Fruit fly (Drosophila melanogaster) whole organism, embryonic: ENCODE measurements around the gene fend.

Experiments used
- BtbVII ChIP-seq: fragments of 200-800 bp; sonication (Bioruptor generic); optimal IDR thresholded peaks from 3 replicates; lab custom pipeline; 2017; ENCODE audit warnings: missing biosample characterization, mild to moderate bottlenecking, missing genetic modification characterization
- CG10431 ChIP-seq: fragments of 200-800 bp; sonication (Bioruptor generic); optimal IDR thresholded peaks from 3 replicates; lab custom pipeline; 2018; ENCODE audit warnings: missing biosample characterization, mild to moderate bottlenecking, missing genetic modification characterization
- CG10543 ChIP-seq: fragments of 200-800 bp; sonication (Bioruptor generic); optimal IDR thresholded peaks from 3 replicates; lab custom pipeline; 2017; ENCODE audit warnings: missing biosample characterization, mild to moderate bottlenecking, missing genetic modification characterization, moderate library complexity
- CG10654 ChIP-seq: fragments of 200-800 bp; sonication (Bioruptor generic); optimal IDR thresholded peaks from 2 replicates; lab custom pipeline; 2016; ENCODE audit warnings: missing biosample characterization, missing genetic modification characterization
- CG11398 ChIP-seq: fragments of 200-800 bp; sonication (Bioruptor generic); optimal IDR thresholded peaks from 2 replicates; lab custom pipeline; 2016; ENCODE audit warnings: missing biosample characterization, missing genetic modification characterization
- CG11695 ChIP-seq: fragments of 200-800 bp; sonication (Bioruptor generic); IDR thresholded peaks from 3 replicates; pipeline ENCODE4 v1.3.6; 2022; ENCODE audit warnings: missing biosample characterization, missing genetic modification characterization
- CG12104 ChIP-seq: fragments of 200-800 bp; sonication (Bioruptor generic); optimal IDR thresholded peaks from 3 replicates; lab custom pipeline; 2016; ENCODE audit warnings: missing biosample characterization, missing genetic modification characterization
- CG14667 ChIP-seq: fragments of 200-800 bp; sonication (Bioruptor generic); IDR thresholded peaks from 2 replicates; pipeline ENCODE4 v1.3.6; 2022; ENCODE audit warnings: missing biosample characterization, missing genetic modification characterization
- CG1603 ChIP-seq: fragments of 200-800 bp; sonication (Bioruptor generic); optimal IDR thresholded peaks from 2 replicates; lab custom pipeline; 2019; ENCODE audit warnings: missing biosample characterization, mild to moderate bottlenecking, missing genetic modification characterization, moderate library complexity
- CG18764 ChIP-seq: fragments of 200-800 bp; sonication (Bioruptor generic); optimal IDR thresholded peaks from 3 replicates; lab custom pipeline; 2016; ENCODE audit warnings: missing biosample characterization, missing genetic modification characterization
- CG31441 ChIP-seq: fragments of 200-800 bp; sonication (Bioruptor generic); IDR thresholded peaks from 2 replicates; pipeline ENCODE4 v1.3.6; 2022; ENCODE audit warnings: missing biosample characterization, missing genetic modification characterization
- CG3407 ChIP-seq: fragments of 200-800 bp; sonication (Bioruptor generic); optimal IDR thresholded peaks from 2 replicates; lab custom pipeline; 2018; ENCODE audit warnings: missing biosample characterization, mild to moderate bottlenecking, missing genetic modification characterization
- CG34422 ChIP-seq: fragments of 200-800 bp; sonication (Bioruptor generic); IDR thresholded peaks from 3 replicates; pipeline ENCODE4 v1.3.6; 2022; ENCODE audit warnings: missing biosample characterization, missing genetic modification characterization
- CG3726 ChIP-seq: fragments of 200-800 bp; sonication (Bioruptor generic); IDR thresholded peaks from 3 replicates; pipeline ENCODE4, ENCODE4 v1.3.6; 2022; ENCODE audit warnings: missing biosample characterization, missing genetic modification characterization
- CG4282 ChIP-seq: fragments of 200-800 bp; sonication (Bioruptor generic); optimal IDR thresholded peaks from 2 replicates; lab custom pipeline; 2016; ENCODE audit warnings: missing biosample characterization, missing genetic modification characterization
- CG4617 ChIP-seq: fragments of 200-800 bp; sonication (Bioruptor generic); optimal IDR thresholded peaks from 3 replicates; lab custom pipeline; 2016; ENCODE audit warnings: missing biosample characterization, missing genetic modification characterization, borderline replicate concordance
- CG7357 ChIP-seq: fragments of 200-800 bp; sonication (Bioruptor generic); IDR thresholded peaks from 3 replicates; pipeline ENCODE4 v1.3.6; 2022; ENCODE audit warnings: missing biosample characterization, missing genetic modification characterization
- CG8290 ChIP-seq, 3 experiments: fragments of 200-800 bp; sonication (Bioruptor generic); optimal IDR thresholded peaks; 2 replicates each; lab custom pipeline; 2016 to 2019; ENCODE audit warnings: missing biosample characterization in 3 of 3, missing genetic modification characterization in 3 of 3, mild to moderate bottlenecking in 2 of 3, moderate library complexity in 1 of 3
- Deaf1 ChIP-seq: fragments of 200-800 bp; optimal IDR thresholded peaks from 3 replicates; lab custom pipeline; 2019; ENCODE audit warnings: missing biosample characterization, mild to moderate bottlenecking, missing genetic modification characterization, moderate library complexity
- Dip2 ChIP-seq: fragments of 200-800 bp; sonication (Bioruptor generic); IDR thresholded peaks from 2 replicates; pipeline ENCODE4 v1.3.6; 2022; ENCODE audit warnings: missing biosample characterization, missing genetic modification characterization
- Hey ChIP-seq: fragments of 200-800 bp; sonication (Bioruptor generic); optimal IDR thresholded peaks from 3 replicates; lab custom pipeline; 2018; ENCODE audit warnings: missing biosample characterization, mild to moderate bottlenecking, missing genetic modification characterization
- MESR4 ChIP-seq: fragments of 200-800 bp; sonication (Bioruptor generic); optimal IDR thresholded peaks from 2 replicates; lab custom pipeline; 2018; ENCODE audit warnings: missing biosample characterization, mild to moderate bottlenecking, missing genetic modification characterization, moderate library complexity
- Mrtf ChIP-seq: fragments of 200-800 bp; sonication (Bioruptor generic); IDR thresholded peaks from 3 replicates; pipeline ENCODE4 v1.3.6; 2022; ENCODE audit warnings: missing biosample characterization, missing genetic modification characterization
- NC2β ChIP-seq: fragments of 200-800 bp; sonication (Bioruptor generic); optimal IDR thresholded peaks from 2 replicates; lab custom pipeline; 2016; ENCODE audit warnings: missing biosample characterization, missing genetic modification characterization
- NK7.1 ChIP-seq: fragments of 200-800 bp; sonication (Bioruptor generic); optimal IDR thresholded peaks from 3 replicates; lab custom pipeline; 2016; ENCODE audit warnings: missing biosample characterization, missing genetic modification characterization
- NfI ChIP-seq: fragments of 200-800 bp; sonication (Bioruptor generic); optimal IDR thresholded peaks from 3 replicates; lab custom pipeline; 2018; ENCODE audit warnings: missing biosample characterization, mild to moderate bottlenecking, missing genetic modification characterization, moderate library complexity
- Spps ChIP-seq: fragments of 200-800 bp; sonication (Bioruptor generic); optimal IDR thresholded peaks from 2 replicates; lab custom pipeline; 2018; ENCODE audit warnings: missing biosample characterization, mild to moderate bottlenecking, missing genetic modification characterization
- Sry-β ChIP-seq: fragments of 200-800 bp; sonication (Bioruptor generic); optimal IDR thresholded peaks from 2 replicates; lab custom pipeline; 2018; ENCODE audit warnings: missing biosample characterization, mild to moderate bottlenecking, missing genetic modification characterization, moderate library complexity
- Tbp ChIP-seq: fragments of >200 bp; optimal IDR thresholded peaks from 2 replicates; lab custom pipeline; 2018; ENCODE audit warnings: missing biosample characterization, missing genetic modification characterization
- ap ChIP-seq: fragments of 200-800 bp; sonication (Bioruptor generic); IDR thresholded peaks from 2 replicates; pipeline ENCODE4 v1.3.6; 2022; ENCODE audit warnings: missing biosample characterization, missing genetic modification characterization
- cad ChIP-seq: fragments of >200 bp; optimal IDR thresholded peaks from 2 replicates; lab custom pipeline; 2017; ENCODE audit warnings: missing biosample characterization, missing genetic modification characterization
- chif ChIP-seq, 2 experiments: fragments of 200-800 bp; sonication (Bioruptor generic); optimal IDR thresholded peaks; 3 replicates each; lab custom pipeline; 2016; ENCODE audit warnings: missing biosample characterization in 2 of 2, missing genetic modification characterization in 2 of 2
- crol ChIP-seq: fragments of 200-800 bp; sonication (Bioruptor generic); IDR thresholded peaks from 2 replicates; pipeline ENCODE4 v1.3.6; 2022; ENCODE audit warnings: missing biosample characterization, missing genetic modification characterization
- eve ChIP-seq, 2 experiments: fragments of >200 bp; optimal IDR thresholded peaks; 2 replicates each; lab custom pipeline; 2017; ENCODE audit warnings: missing biosample characterization in 2 of 2, missing genetic modification characterization in 2 of 2
- fd102C ChIP-seq: fragments of 200-800 bp; sonication (Bioruptor generic); optimal IDR thresholded peaks from 2 replicates; lab custom pipeline; 2018; ENCODE audit warnings: missing biosample characterization, mild to moderate bottlenecking, missing genetic modification characterization, moderate library complexity
- fd3F ChIP-seq: fragments of 200-800 bp; sonication (Bioruptor generic); optimal IDR thresholded peaks from 2 replicates; lab custom pipeline; 2018; ENCODE audit warnings: missing biosample characterization, mild to moderate bottlenecking, missing genetic modification characterization, moderate library complexity
- gem ChIP-seq: fragments of 200-800 bp; sonication (Bioruptor generic); optimal IDR thresholded peaks from 2 replicates; lab custom pipeline; 2019; ENCODE audit warnings: missing biosample characterization, mild to moderate bottlenecking, missing genetic modification characterization, moderate library complexity
- gsb ChIP-seq: fragments of 200-800 bp; sonication (Bioruptor generic); IDR thresholded peaks from 2 replicates; pipeline ENCODE4 v1.3.6; 2022; ENCODE audit warnings: missing biosample characterization, missing genetic modification characterization
- hth ChIP-seq: fragments of >200 bp; optimal IDR thresholded peaks from 2 replicates; lab custom pipeline; 2017; ENCODE audit warnings: inconsistent platforms
- mld ChIP-seq: fragments of 200-800 bp; sonication (Bioruptor generic); IDR thresholded peaks from 3 replicates; pipeline ENCODE4 v1.3.6; 2022; ENCODE audit warnings: missing biosample characterization, missing genetic modification characterization; ENCODE audit not compliant: partially characterized antibody
- prd ChIP-seq, 3 experiments: fragments of >200 bp in 2 of 3; fragments of 200-800 bp in 1 of 3; sonication (Bioruptor generic) in 1 of 3; optimal IDR thresholded peaks in 2 of 3; IDR thresholded peaks in 1 of 3; 2 replicates in 2 of 3; 3 replicates in 1 of 3; pipeline versions ENCODE4 v1.3.6 to Lab custom; 2017 to 2022; ENCODE audit warnings: missing biosample characterization in 1 of 3, missing genetic modification characterization in 1 of 3
- psq ChIP-seq: fragments of 200-800 bp; sonication (Bioruptor generic); optimal IDR thresholded peaks from 2 replicates; lab custom pipeline; 2017; ENCODE audit warnings: missing biosample characterization, missing genetic modification characterization
- repo ChIP-seq: fragments of 200-800 bp; sonication (Bioruptor generic); optimal IDR thresholded peaks from 2 replicates; lab custom pipeline; 2016; ENCODE audit warnings: missing biosample characterization, missing genetic modification characterization
- sob ChIP-seq: fragments of 200-800 bp; sonication (Bioruptor generic); IDR thresholded peaks from 2 replicates; pipeline ENCODE4 v1.3.6; 2022; ENCODE audit warnings: missing biosample characterization, missing genetic modification characterization
- tap ChIP-seq: fragments of 200-800 bp; optimal IDR thresholded peaks from 3 replicates; lab custom pipeline; 2019; ENCODE audit warnings: missing biosample characterization, mild to moderate bottlenecking, missing genetic modification characterization, moderate library complexity
- unc-4 ChIP-seq: fragments of 200-800 bp; sonication (Bioruptor generic); IDR thresholded peaks from 2 replicates; pipeline ENCODE4 v1.3.6; 2022; ENCODE audit warnings: missing biosample characterization, missing genetic modification characterization; ENCODE audit not compliant: partially characterized antibody
- wdn ChIP-seq: fragments of 200-800 bp; sonication (Bioruptor generic); IDR thresholded peaks from 2 replicates; pipeline ENCODE4 v1.3.6; 2022; ENCODE audit warnings: missing biosample characterization, missing genetic modification characterization

Gene fend

DNA sequence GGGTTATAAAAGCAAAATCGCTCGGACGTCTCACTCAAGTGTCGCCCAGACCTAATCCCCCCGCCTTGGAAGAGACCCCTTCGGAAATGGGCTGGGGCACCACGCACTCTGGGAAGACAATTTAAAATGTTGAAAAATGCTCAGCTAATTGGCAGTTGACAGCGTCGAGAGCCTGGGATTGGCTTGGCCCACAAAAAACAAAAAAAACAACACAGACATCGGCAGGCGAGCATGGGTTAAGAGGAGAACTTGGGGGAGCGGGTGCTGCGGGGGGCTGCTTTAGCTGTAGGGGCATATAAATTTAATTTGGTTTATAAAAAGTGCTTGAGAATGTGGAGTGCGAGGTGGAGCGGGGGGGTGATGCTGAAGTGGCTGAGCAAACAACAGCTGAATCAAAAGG, 12.4 kb downstream of the fend start (continued):
- TF ChIP-seq CG10543, result peak; percentile 16
- TF ChIP-seq gsb (GFP tag; lab: Robert Waterston, UW), result no peak
- no peak for TF ChIP-seq psq (GFP tag; lab: Kevin White, UChicago)
- TF ChIP-seq sob (GFP tag; lab: Robert Waterston, UW), result 0 out of 2 replicates have a peak, but pooled peaks have one; percentile 8

DNA sequence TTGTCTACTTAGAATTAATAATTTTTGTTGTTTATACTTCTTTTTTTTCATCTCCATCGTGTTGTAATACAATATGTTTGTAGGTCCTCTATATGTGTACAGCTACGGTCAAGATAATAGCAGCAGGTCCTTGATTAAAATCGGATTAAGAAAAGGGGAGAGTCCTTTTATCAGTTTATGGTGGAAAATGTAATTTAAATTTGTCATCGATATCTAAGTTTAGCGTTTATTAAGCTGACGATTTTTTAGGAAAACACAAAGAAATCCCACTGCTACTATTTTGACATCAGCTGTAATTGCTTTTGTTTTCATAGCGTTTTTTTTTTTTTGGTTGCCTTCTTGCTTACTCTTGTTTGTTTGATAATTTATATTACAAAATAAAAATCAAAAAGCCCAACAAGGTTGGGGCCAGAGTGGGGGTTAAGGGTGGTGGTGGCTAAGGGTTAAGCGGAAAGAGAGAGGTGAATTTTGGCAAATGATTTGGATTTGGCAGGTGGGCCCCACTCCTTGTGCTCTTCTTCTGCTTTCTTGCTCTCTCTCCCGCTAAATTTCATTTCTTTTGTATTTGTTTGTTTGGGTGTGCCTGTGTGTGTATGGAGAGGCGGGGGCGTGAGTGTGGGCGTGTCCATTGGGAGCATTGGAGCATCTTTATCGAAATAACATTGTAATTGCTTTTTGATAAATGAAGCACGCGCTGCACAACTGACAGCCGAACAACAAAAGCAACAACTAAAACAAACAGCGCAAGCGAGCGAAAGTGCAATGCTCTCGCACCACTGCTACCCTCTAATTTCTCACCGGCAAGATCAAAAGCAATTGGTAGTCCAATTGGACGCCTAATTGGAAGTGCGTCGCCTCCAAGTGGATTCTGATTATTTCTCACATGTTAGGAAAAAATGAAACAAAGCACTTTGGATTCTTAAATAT, 13.8 kb downstream of the fend start:
- TF ChIP-seq Spps (tag; lab: Kevin White, UChicago) (no peak), cad (GFP tag; lab: Kevin White, UChicago) (no peak), CG4617 (GFP tag; lab: Kevin White, UChicago) (no peak), Hey (no peak), Sry-β (no peak), CG1603 (peak; percentile 35), CG11398 (GFP tag; lab: Kevin White, UChicago) (no peak), CG3407 (GFP tag; lab: Kevin White, UChicago) (no peak), Dip2 (GFP tag; lab: Robert Waterston, UW) (no peak), Tbp (GFP tag; lab: Kevin White, UChicago) (no peak), CG18764 (no peak), gem (tag; lab: Kevin White, UChicago) (peak; percentile 71), fd102C (GFP tag; lab: Kevin White, UChicago) (no peak), CG12104 (GFP tag; lab: Kevin White, UChicago) (no peak), mld (GFP tag; lab: Robert Waterston, UW) (no peak), CG8290 (GFP tag; optimal IDR thresholded peaks at IDR 0.05; lab: Kevin White, UChicago) (no peak), CG8290 (tag; optimal IDR thresholded peaks at IDR 0.05; lab: Kevin White, UChicago) (no peak), NK7.1 (GFP tag; lab: Kevin White, UChicago) (peak; percentile 43), CG31441 (GFP tag; lab: Robert Waterston, UW) (peak; percentile 45; the same call in 1 of the 2 replicates), CG7357 (GFP tag; lab: Robert Waterston, UW) (no peak), eve (GFP tag; optimal IDR thresholded peaks at IDR 0.05; lab: Kevin White, UChicago) (no peak), BtbVII (GFP tag; lab: Kevin White, UChicago) (peak; percentile 45), prd (optimal IDR thresholded peaks at IDR 0.05; lab: Kevin White, UChicago) (no peak), prd (GFP tag; IDR thresholded peaks at IDR 0.05; lab: Robert Waterston, UW) (0 out of 3 replicates have a peak, but pooled peaks have one; percentile 43), Deaf1 (tag; lab: Kevin White, UChicago) (no peak), tap (tag; lab: Kevin White, UChicago) (no peak), CG34422 (GFP tag; lab: Robert Waterston, UW) (no peak), CG3726 (GFP tag; lab: Robert Waterston, UW) (no peak), hth (lab: Kevin White, UChicago) (no peak), fd3F (GFP tag; lab: Kevin White, UChicago) (no peak), NfI (GFP tag; lab: Kevin White, UChicago) (peak; percentile 28), CG4282 (GFP tag; lab: Kevin White, UChicago) (no peak), repo (no peak), wdn (GFP tag; lab: Robert Waterston, UW) (no peak), unc-4 (no peak), chif (GFP tag; optimal IDR thresholded peaks at IDR 0.05; lab: Kevin White, UChicago) (peak in 1 of 2 experiments; percentile 52), CG10654 (GFP tag; lab: Kevin White, UChicago) (no peak), CG11695 (GFP tag; lab: Robert Waterston, UW) (peak; percentile 31; the same call in 1 of the 3 replicates), CG10431 (GFP tag; lab: Kevin White, UChicago) (no peak), MESR4 (no peak), crol (0 out of 2 replicates have a peak, but pooled peaks have one; percentile 16), ap (GFP tag; lab: Robert Waterston, UW) (no peak), NC2β (no peak), CG14667 (GFP tag; lab: Robert Waterston, UW) (no peak), Mrtf (GFP tag; lab: Robert Waterston, UW) (peak; percentile 40; the same call in 1 of the 3 replicates)
